Worm (Caenorhabditis elegans) whole organism, mixed stage, embryonic: Measurements from ENCODE around the gene bmk-1.

Source experiments
- elt-1 ChIP-seq: sonication (generic microtip); optimal IDR thresholded peaks from 2 replicates; lab custom pipeline; 2017; ENCODE audit warnings: missing genetic modification characterization, mild to moderate bottlenecking, missing compliant biosample characterization, antibody characterized with exemption, moderate library complexity, borderline replicate concordance; ENCODE audit not compliant: insufficient read depth
- lin-13 ChIP-seq: fragments of 150-350 bp; optimal IDR thresholded peaks from 2 replicates; lab custom pipeline; 2014; ENCODE audit warnings: missing biosample characterization, missing genetic modification characterization
- mab-5 ChIP-seq: fragments of 150-350 bp; optimal IDR thresholded peaks from 2 replicates; lab custom pipeline; 2014; ENCODE audit warnings: missing biosample characterization, missing genetic modification characterization
- mls-2 ChIP-seq: sonication (generic microtip); optimal IDR thresholded peaks from 2 replicates; lab custom pipeline; 2016; ENCODE audit warnings: mild to moderate bottlenecking, missing genetic modification characterization, moderate library complexity, missing compliant biosample characterization
- nhr-237 ChIP-seq: fragments of 150-350 bp; optimal IDR thresholded peaks from 2 replicates; lab custom pipeline; 2014; ENCODE audit warnings: missing biosample characterization, missing genetic modification characterization
- nhr-28 ChIP-seq: fragments of 150-350 bp; optimal IDR thresholded peaks from 2 replicates; lab custom pipeline; 2014; ENCODE audit warnings: missing biosample characterization, missing genetic modification characterization
- nhr-76 ChIP-seq: sonication (generic microtip); optimal IDR thresholded peaks from 2 replicates; lab custom pipeline; 2017; ENCODE audit warnings: missing biosample characterization, missing genetic modification characterization
- pha-4 ChIP-seq: fragments of 150-350 bp; optimal IDR thresholded peaks from 2 replicates; lab custom pipeline; 2018; ENCODE audit warnings: missing biosample characterization, missing genetic modification reagents, missing genetic modification characterization
- snpc-4 ChIP-seq: fragments of 150-350 bp; optimal IDR thresholded peaks from 2 replicates; lab custom pipeline; 2014; ENCODE audit warnings: missing biosample characterization, missing genetic modification characterization
- sptf-1 ChIP-seq: sonication (generic microtip); optimal IDR thresholded peaks from 2 replicates; lab custom pipeline; 2017; ENCODE audit warnings: mild to moderate bottlenecking, missing genetic modification characterization, moderate library complexity, missing compliant biosample characterization
- unc-62 ChIP-seq: fragments of 150-350 bp; optimal IDR thresholded peaks from 2 replicates; lab custom pipeline; 2014; ENCODE audit warnings: missing biosample characterization, missing genetic modification reagents, missing genetic modification characterization

ce11 chrV:14408774-14409173, 48.0 kb downstream of the bmk-1 start, which contains the start of gene gnrr-2:
- TF ChIP-seq nhr-237 = no peak
- no peak for TF ChIP-seq lin-13 (tag; lab: Kevin White, UChicago)
- TF ChIP-seq pha-4 = no peak
- no peak for TF ChIP-seq nhr-76 (tag; lab: Kevin White, UChicago)
- no peak for TF ChIP-seq nhr-28 (tag; lab: Kevin White, UChicago)
- TF ChIP-seq unc-62 (GFP tag; lab: Kevin White, UChicago) = no peak
- no peak for TF ChIP-seq sptf-1 (tag; lab: Kevin White, UChicago)
- no peak for TF ChIP-seq elt-1 (tag; lab: Kevin White, UChicago)
- no peak for TF ChIP-seq mls-2 (tag; lab: Kevin White, UChicago)
- no peak for TF ChIP-seq snpc-4
- no peak for TF ChIP-seq mab-5 (tag; lab: Kevin White, UChicago)
